Worm (Caenorhabditis elegans): ENCODE measurements around the gene C45G9.8.
A peak's percentile ranks its signal among the peaks of the same experiment; 100 is the strongest.

The C45G9.8 gene

DNA sequence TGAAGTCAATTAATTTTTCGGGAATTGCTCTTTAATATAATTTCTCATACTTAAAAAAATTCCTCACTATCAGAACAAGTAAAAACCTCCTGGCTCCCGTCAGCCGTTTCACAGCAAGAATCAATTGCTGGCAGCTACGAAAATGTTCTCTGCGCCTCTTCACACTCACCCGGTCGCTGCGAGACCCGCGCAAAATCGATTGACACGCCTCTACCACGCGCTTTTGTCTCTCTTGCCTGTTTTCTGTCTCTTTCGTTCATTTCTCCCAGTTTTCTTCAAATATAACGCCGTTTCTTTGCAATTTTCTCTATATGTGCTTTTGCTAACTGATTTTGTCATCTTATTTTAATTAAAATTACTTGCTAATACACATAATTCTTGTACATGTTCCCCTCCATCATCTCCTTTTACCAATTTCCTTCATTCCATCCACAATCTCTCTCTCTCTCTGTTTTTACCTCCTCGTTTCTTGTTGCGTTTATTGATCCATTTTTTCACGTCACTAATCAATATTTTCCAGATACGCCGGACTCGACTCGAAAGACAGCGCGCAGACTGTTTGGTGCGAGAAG lies 29.0 kb downstream of the C45G9.8 start, which contains the start of gene pcf-11 (continued):
- TF ChIP-seq nhr-67 (tag; optimal IDR thresholded peaks at IDR 0.05) (no peak), unc-39 (tag; optimal IDR thresholded peaks at IDR 0.05) (no peak), ama-1 (optimal IDR thresholded peaks at IDR 0.05) (peak; percentile 31), lin-39 (tag; optimal IDR thresholded peaks at IDR 0.05) (peak; percentile 86), nhr-23 (tag; optimal IDR thresholded peaks at IDR 0.05) (peak; percentile 34), aly-2 (tag; optimal IDR thresholded peaks at IDR 0.05) (no peak), elt-2 (tag; optimal IDR thresholded peaks at IDR 0.05) (peak; percentile 41), ZK546.5 (tag; optimal IDR thresholded peaks at IDR 0.05) (no peak), nhr-43 (tag; optimal IDR thresholded peaks at IDR 0.05; ENCODE audit: poor library complexity, severe bottlenecking) (peak; percentile 42), jun-1 (tag; optimal IDR thresholded peaks at IDR 0.05) (no peak), fos-1 (tag; optimal IDR thresholded peaks at IDR 0.05) (no peak), elt-1 (tag; optimal IDR thresholded peaks at IDR 0.05) (no peak), daf-12 (tag; optimal IDR thresholded peaks at IDR 0.05) (no peak), snpc-4 (tag; optimal IDR thresholded peaks at IDR 0.05) (no peak), elt-3 (tag; optimal IDR thresholded peaks at IDR 0.05) (no peak)

DNA sequence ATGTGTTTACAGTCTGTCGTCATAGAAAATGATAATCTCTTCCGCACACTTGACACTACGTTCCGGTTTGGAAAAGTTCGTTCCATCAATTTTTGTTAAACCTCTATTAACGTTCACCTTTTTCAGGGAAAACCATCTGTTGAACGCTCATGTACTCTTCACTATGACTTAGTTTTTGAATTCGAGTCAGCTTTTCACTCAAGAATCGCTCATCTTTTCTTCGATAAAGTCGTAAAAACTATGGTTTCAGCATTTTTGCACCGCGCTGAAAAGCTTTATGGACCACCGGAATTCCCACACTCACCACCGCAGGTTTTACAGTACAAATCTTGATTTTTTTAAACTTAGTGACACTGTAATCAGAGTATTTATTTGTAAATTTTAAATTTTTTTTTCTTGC lies 29.8 kb downstream of the C45G9.8 start:
- TF ChIP-seq fos-1 (tag; optimal IDR thresholded peaks at IDR 0.05) (no peak), ama-1 (optimal IDR thresholded peaks at IDR 0.05) (peak; percentile 16)

DNA sequence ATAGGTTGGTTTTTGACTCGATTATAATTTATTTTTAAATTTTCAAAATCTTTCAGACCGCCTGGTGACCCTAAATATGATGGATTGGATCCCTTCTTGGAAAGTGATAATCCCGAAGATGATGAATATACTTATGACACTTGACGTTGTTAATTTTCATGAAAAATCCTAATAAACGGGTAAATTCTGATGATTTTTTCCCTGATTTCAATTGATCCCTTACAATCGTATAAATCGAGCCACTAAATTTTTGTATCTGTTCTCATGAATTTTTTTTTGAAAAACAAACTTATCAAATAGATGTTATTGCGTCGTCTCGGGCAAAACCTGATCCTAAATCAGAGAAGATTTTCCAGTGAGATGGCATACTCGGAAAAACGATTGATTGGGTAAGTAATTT lies 30.5 kb downstream of the C45G9.8 start, which contains the start of gene R144.13:
Gene R144.13, plus strand, starts transcription at position 301 of the 400 bp plus-strand sequence.
- TF ChIP-seq unc-62 (GFP tag; optimal IDR thresholded peaks at IDR 0.05) = no peak
- TF ChIP-seq R02D3.7 (tag; optimal IDR thresholded peaks at IDR 0.05) = no peak
- no peak for TF ChIP-seq aly-2 (tag; optimal IDR thresholded peaks at IDR 0.05)
- no peak for TF ChIP-seq nhr-11 (tag; optimal IDR thresholded peaks at IDR 0.05)
- no peak for TF ChIP-seq pqm-1 (tag; optimal IDR thresholded peaks at IDR 0.05)
- no peak for TF ChIP-seq ceh-16 (tag; optimal IDR thresholded peaks at IDR 0.05)

DNA sequence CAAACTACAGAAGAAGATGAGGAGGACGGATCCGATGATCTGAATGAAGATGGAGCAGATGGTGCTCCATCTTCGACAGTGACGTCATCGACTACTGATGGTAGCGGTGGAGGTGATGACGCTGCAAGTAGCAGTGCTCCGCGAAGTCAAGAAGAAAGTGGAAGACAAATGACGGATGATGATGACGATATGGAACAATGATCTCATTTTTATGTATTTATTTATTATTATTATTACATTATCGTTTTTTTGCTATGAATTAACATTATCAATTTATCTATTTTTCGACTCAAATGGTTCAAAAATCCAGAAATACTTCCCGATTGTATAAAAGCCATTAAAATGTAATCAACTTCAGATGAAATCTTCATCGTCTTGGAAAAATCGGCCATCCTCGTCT lies 31.8 kb downstream of the C45G9.8 start, which contains the start of gene R144.3:
Gene R144.3, plus strand, starts transcription at position 301 of the 400 bp plus-strand sequence.
- TF ChIP-seq mdl-1 (tag; optimal IDR thresholded peaks at IDR 0.05) (no peak), fkh-2 (tag; optimal IDR thresholded peaks at IDR 0.05) (no peak), nhr-23 (tag; optimal IDR thresholded peaks at IDR 0.05) (no peak), ama-1 (optimal IDR thresholded peaks at IDR 0.05) (no peak), sea-2 (GFP tag; optimal IDR thresholded peaks at IDR 0.05) (no peak)

DNA sequence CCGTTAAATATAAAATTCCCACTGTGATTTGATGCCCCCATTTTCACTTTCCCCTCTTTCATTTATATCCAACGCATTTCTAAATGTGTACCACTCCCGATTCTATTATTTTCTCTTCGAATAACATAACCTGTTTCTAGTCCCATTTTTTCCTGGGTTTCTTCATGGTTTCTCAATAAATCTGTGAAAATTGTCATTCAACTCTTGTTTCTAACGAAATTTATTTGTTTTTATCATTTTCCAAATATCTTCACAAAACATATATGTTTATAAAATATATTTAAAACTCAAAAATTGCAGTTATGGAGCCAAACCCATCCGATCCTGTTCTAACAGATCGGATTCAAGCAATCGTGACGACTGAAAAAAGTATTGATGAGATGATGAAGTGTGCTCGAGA lies 32.5 kb downstream of the C45G9.8 start, which contains the start of gene mdt-11:
Gene mdt-11, plus strand, starts transcription at position 301 of the 400 bp plus-strand sequence.
- TF ChIP-seq zag-1 (tag; optimal IDR thresholded peaks at IDR 0.05) = no peak
- TF ChIP-seq mdl-1 (tag; optimal IDR thresholded peaks at IDR 0.05) = no peak
- no peak for TF ChIP-seq elt-1 (tag; optimal IDR thresholded peaks at IDR 0.05)
- TF ChIP-seq ama-1 (optimal IDR thresholded peaks at IDR 0.05) = no peak
- TF ChIP-seq sea-2 (GFP tag; optimal IDR thresholded peaks at IDR 0.05) = no peak
- no peak for TF ChIP-seq snpc-4 (tag; optimal IDR thresholded peaks at IDR 0.05)
- no peak for TF ChIP-seq elt-2 (tag; optimal IDR thresholded peaks at IDR 0.05)
- TF ChIP-seq nhr-12 (tag; optimal IDR thresholded peaks at IDR 0.05) = no peak
- no peak for TF ChIP-seq ZK546.5 (tag; optimal IDR thresholded peaks at IDR 0.05)
- no peak for TF ChIP-seq nfya-1 (tag; optimal IDR thresholded peaks at IDR 0.05; ENCODE audit: insufficient read depth)
- TF ChIP-seq nhr-28 (tag; optimal IDR thresholded peaks at IDR 0.05) = no peak
- TF ChIP-seq nhr-77 (tag; optimal IDR thresholded peaks at IDR 0.05) = no peak
- TF ChIP-seq nhr-67 (tag; optimal IDR thresholded peaks at IDR 0.05) = no peak
- TF ChIP-seq unc-62 (GFP tag; optimal IDR thresholded peaks at IDR 0.05) = no peak
- TF ChIP-seq ceh-9 (tag; optimal IDR thresholded peaks at IDR 0.05) = no peak
- no peak for TF ChIP-seq tbx-2 (tag; optimal IDR thresholded peaks at IDR 0.05)
- TF ChIP-seq R02D3.7 (tag; optimal IDR thresholded peaks at IDR 0.05) = no peak
- no peak for TF ChIP-seq ztf-4 (tag; optimal IDR thresholded peaks at IDR 0.05)

DNA sequence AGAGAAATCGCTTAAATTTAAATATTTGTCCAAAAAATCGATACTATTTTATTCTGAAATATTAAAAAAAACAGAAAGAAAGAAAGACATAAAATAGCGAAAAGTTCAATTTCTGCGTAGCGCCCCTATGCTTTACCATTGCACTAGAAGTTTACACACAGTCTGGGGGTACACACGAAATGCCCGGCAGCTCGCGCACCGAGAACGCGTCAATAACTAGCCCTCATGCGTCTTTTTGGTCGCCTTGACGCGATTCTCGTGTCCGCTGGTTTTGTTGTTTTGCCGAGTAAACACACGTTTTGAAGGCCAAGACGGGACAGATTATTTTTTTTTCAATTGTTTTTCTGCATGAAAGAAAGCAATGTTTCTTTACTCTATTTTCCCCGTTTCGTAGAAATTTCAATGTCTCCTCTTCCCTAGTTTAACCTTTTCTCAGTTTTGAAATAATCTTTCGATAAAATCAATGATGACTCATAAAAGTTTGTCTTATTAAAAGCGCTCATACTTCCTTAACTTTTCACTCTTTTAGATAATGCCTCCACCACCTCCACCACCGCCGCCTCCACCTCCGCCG lies 35.2 kb downstream of the C45G9.8 start, which contains the start of gene wip-1:
Gene wip-1, plus strand, starts transcription at position 524 of the 574 bp plus-strand sequence.
- TF ChIP-seq sea-2 (GFP tag; optimal IDR thresholded peaks at IDR 0.05) (no peak), zag-1 (tag; optimal IDR thresholded peaks at IDR 0.05) (peak; percentile 29), nhr-77 (tag; optimal IDR thresholded peaks at IDR 0.05) (peak; percentile 88), tbx-2 (tag; optimal IDR thresholded peaks at IDR 0.05) (peak; percentile 95), unc-39 (tag; optimal IDR thresholded peaks at IDR 0.05) (no peak), snpc-4 (tag; optimal IDR thresholded peaks at IDR 0.05) (peak; percentile 95), nhr-28 (tag; optimal IDR thresholded peaks at IDR 0.05) (peak; percentile 49), lin-39 (tag; optimal IDR thresholded peaks at IDR 0.05) (peak; percentile 97), nhr-43 (tag; optimal IDR thresholded peaks at IDR 0.05; ENCODE audit: poor library complexity, severe bottlenecking) (peak; percentile 97), jun-1 (tag; optimal IDR thresholded peaks at IDR 0.05) (peak; percentile 97), nhr-76 (tag; optimal IDR thresholded peaks at IDR 0.05) (peak; percentile 40), ceh-9 (tag; optimal IDR thresholded peaks at IDR 0.05) (no peak), fos-1 (tag; optimal IDR thresholded peaks at IDR 0.05) (peak; percentile 82), egl-5 (tag; optimal IDR thresholded peaks at IDR 0.05) (peak; percentile 92), ceh-28 (tag; optimal IDR thresholded peaks at IDR 0.05) (peak; percentile 93), nhr-25 (tag; optimal IDR thresholded peaks at IDR 0.05) (peak; percentile 100), lsy-12 (tag; optimal IDR thresholded peaks at IDR 0.05) (peak; percentile 98), unc-62 (GFP tag; optimal IDR thresholded peaks at IDR 0.05) (peak; percentile 60), nhr-237 (tag; optimal IDR thresholded peaks at IDR 0.05) (no peak), nhr-67 (tag; optimal IDR thresholded peaks at IDR 0.05) (no peak), ztf-11 (tag; optimal IDR thresholded peaks at IDR 0.05) (no peak), elt-3 (tag; optimal IDR thresholded peaks at IDR 0.05) (peak; percentile 5 to 73 (median 6)), aly-2 (tag; optimal IDR thresholded peaks at IDR 0.05) (peak; percentile 62)
